Worm (Caenorhabditis elegans) whole organism, L2 larva: Measurements from ENCODE around the gene fbxb-21.

Experiments used
- blmp-1 ChIP-seq: sonication (generic microtip); optimal IDR thresholded peaks from 2 replicates; lab custom pipeline; 2017; ENCODE audit warnings: missing genetic modification characterization, mild to moderate bottlenecking, missing compliant biosample characterization, antibody characterized with exemption, moderate library complexity; ENCODE audit not compliant: insufficient read depth
- lin-39 ChIP-seq: fragments of 150-350 bp; optimal IDR thresholded peaks from 2 replicates; lab custom pipeline; 2014; ENCODE audit warnings: missing biosample characterization, missing genetic modification reagents, missing genetic modification characterization
- lsy-2 ChIP-seq, 2 experiments: fragments of 150-350 bp in 1 of 2; sonication (generic microtip) in 1 of 2; optimal IDR thresholded peaks; 2 replicates each; lab custom pipeline; 2014 to 2017; ENCODE audit warnings: missing biosample characterization in 2 of 2, missing genetic modification characterization in 2 of 2
- nhr-12 ChIP-seq: fragments of 150-350 bp; optimal IDR thresholded peaks from 2 replicates; lab custom pipeline; 2014; ENCODE audit warnings: missing biosample characterization, missing genetic modification characterization

DNA sequence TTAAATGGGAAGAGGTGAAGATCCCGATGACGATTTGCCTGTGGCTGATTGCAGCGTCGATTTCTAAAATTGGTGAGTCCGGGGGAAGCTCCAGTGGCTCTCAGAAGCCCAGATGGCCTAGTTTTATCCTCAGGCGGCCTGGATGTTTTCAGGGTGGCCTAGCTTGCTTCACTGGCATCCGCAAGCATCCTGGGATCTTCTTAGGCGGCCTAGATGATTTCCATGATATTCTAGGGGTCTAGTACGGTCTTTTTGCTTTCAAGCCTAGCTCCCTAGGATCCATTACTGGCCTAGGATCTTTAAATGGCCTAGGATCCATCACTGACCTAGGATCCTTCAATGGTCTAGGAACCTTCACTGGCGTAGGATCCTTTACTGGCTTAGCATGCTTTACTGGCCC, 22.3 kb upstream of the fbxb-21 start:
- TF ChIP-seq blmp-1 (tag; lab: Kevin White, UChicago) (no peak), nhr-12 (tag; lab: Kevin White, UChicago) (no peak), lsy-2 (tag; optimal IDR thresholded peaks at IDR 0.05; lab: Kevin White, UChicago) (no peak), lin-39 (tag; lab: Kevin White, UChicago) (no peak)
